Fruit fly (Drosophila melanogaster): ENCODE measurements around the gene CG2218.

Gene CG2218

DNA sequence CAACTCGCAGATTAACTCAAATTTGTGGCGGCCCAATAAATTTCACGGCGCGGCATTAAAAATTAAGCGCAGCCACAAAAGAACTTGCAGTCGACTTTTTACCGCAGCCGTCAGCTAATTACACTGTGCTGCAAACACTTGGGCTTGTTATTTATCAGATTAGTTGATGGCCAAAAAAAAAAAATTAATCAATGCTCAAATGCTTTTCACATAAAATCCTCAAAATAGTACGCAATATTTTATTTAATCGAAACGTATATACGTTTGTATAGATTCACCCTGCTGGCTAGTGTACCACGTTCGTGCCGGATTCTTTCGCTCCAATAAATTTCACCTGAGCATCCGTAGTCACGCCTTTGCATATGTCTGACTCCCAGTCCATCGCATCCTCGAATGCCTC, 14.3 kb downstream of the CG2218 start:
- TF ChIP-seq CG30431 (GFP tag; optimal IDR thresholded peaks at IDR 0.05) (peak; percentile 23), Ptx1 (GFP tag; IDR thresholded peaks at IDR 0.05) (peak; percentile 59), CG8089 (GFP tag; optimal IDR thresholded peaks at IDR 0.05) (peak; percentile 25), Tbp (GFP tag; optimal IDR thresholded peaks at IDR 0.05) (no peak), phol (tag; optimal IDR thresholded peaks at IDR 0.05) (peak; percentile 69), PHDP (tag; optimal IDR thresholded peaks at IDR 0.05) (peak; percentile 58), gcm (GFP tag; optimal IDR thresholded peaks at IDR 0.05) (peak; percentile 32), sens-2 (GFP tag; IDR thresholded peaks at IDR 0.05) (peak; percentile 40; the same call in 1 of the 2 replicates), ara (GFP tag; IDR thresholded peaks at IDR 0.05) (peak; percentile 81), ind (GFP tag; optimal IDR thresholded peaks at IDR 0.05) (peak; percentile 49), CG17186 (GFP tag; optimal IDR thresholded peaks at IDR 0.05) (no peak), CG8478 (optimal IDR thresholded peaks at IDR 0.05) (no peak), CG14014 (GFP tag; IDR thresholded peaks at IDR 0.05) (peak; percentile 49; the same call in 1 of the 2 replicates), sens (GFP tag) (peak; percentile 89), Six4 (GFP tag; optimal IDR thresholded peaks at IDR 0.05) (peak; percentile 37), ken (GFP tag; IDR thresholded peaks at IDR 0.05) (0 out of 3 replicates have a peak, but pooled peaks have one; percentile 55), CG8765 (GFP tag; IDR thresholded peaks at IDR 0.05) (peak; percentile 56; the same call in 1 of the 2 replicates), CHES-1-like (GFP tag; optimal IDR thresholded peaks at IDR 0.05) (no peak), Antp (GFP tag; optimal IDR thresholded peaks at IDR 0.05) (peak; percentile 9), CG17385 (GFP tag; optimal IDR thresholded peaks at IDR 0.05) (peak; percentile 31), eve (GFP tag; optimal IDR thresholded peaks at IDR 0.05) (peak in 1 of 2 experiments; percentile 14), CG7556 (GFP tag; optimal IDR thresholded peaks at IDR 0.05) (peak; percentile 40), Ssrp (tag; optimal IDR thresholded peaks at IDR 0.05) (peak; percentile 58), toy (GFP tag; IDR thresholded peaks at IDR 0.05) (no peak; the same call in 1 of the 2 replicates), croc (GFP tag; conservative IDR thresholded peaks at IDR 0.05) (peak; percentile 49; the same call in 2 of the 3 replicates), CG7271 (tag; optimal IDR thresholded peaks at IDR 0.05) (no peak), dati (GFP tag; IDR thresholded peaks at IDR 0.05) (no peak), Rfx (GFP tag; IDR thresholded peaks at IDR 0.05) (peak; percentile 49), CG8944 (GFP tag; optimal IDR thresholded peaks at IDR 0.05) (peak; percentile 39), ftz-f1 (GFP tag; optimal IDR thresholded peaks at IDR 0.05) (no peak), CG1233 (GFP tag; optimal IDR thresholded peaks at IDR 0.05) (peak; percentile 31), bsh (GFP tag; optimal IDR thresholded peaks at IDR 0.05) (peak in 1 of 2 experiments; percentile 81), CG6689 (GFP tag; IDR thresholded peaks at IDR 0.05) (peak; percentile 70), CG2875 (GFP tag; optimal IDR thresholded peaks at IDR 0.05) (peak; percentile 35), Mes4 (GFP tag; optimal IDR thresholded peaks at IDR 0.05) (peak; percentile 32), CG10274 (GFP tag; optimal IDR thresholded peaks at IDR 0.05) (no peak), Eip74EF (GFP tag; optimal IDR thresholded peaks at IDR 0.05) (peak in 1 of 2 experiments; percentile 29), Sox100B (GFP tag; optimal IDR thresholded peaks at IDR 0.05) (peak; percentile 45), shn (GFP tag; optimal IDR thresholded peaks at IDR 0.05) (no peak), lab (GFP tag; optimal IDR thresholded peaks at IDR 0.05) (peak; percentile 68), CG13624 (GFP tag; optimal IDR thresholded peaks at IDR 0.05) (no peak), CG4730 (GFP tag; IDR thresholded peaks at IDR 0.05) (peak; percentile 18; the same call in 1 of the 2 replicates), zen2 (GFP tag; IDR thresholded peaks at IDR 0.05; ENCODE audit: partially characterized antibody) (no peak), rib (GFP tag; IDR thresholded peaks at IDR 0.05) (no peak), Sox102F (GFP tag; optimal IDR thresholded peaks at IDR 0.05) (peak; percentile 73), stc (GFP tag; IDR thresholded peaks at IDR 0.05) (peak; percentile 47; the same call in 1 of the 2 replicates), ci (GFP tag; IDR thresholded peaks at IDR 0.05) (peak; percentile 88), Lhr (GFP tag; optimal IDR thresholded peaks at IDR 0.05) (no peak), dmrt99B (tag; optimal IDR thresholded peaks at IDR 0.05) (peak; percentile 66), dmrt11E (tag; optimal IDR thresholded peaks at IDR 0.05) (peak; percentile 45), CG12391 (tag; optimal IDR thresholded peaks at IDR 0.05) (peak; percentile 59)
